Worm (Caenorhabditis elegans): ENCODE data around the gene dhs-9.
A peak's percentile ranks its signal among the peaks of the same experiment; 100 is the strongest.

The dhs-9 gene

ce11 chrIII:5367995-5368899, at the start of gene dhs-9:
dhs-9 (minus strand) TSS chrIII:5368045.
- TF ChIP-seq W03F9.2 (tag; optimal IDR thresholded peaks at IDR 0.05), result peak; percentile 9
- no peak for TF ChIP-seq dao-5 (tag; optimal IDR thresholded peaks at IDR 0.05)
- no peak for TF ChIP-seq him-1 (tag; optimal IDR thresholded peaks at IDR 0.05)

DNA sequence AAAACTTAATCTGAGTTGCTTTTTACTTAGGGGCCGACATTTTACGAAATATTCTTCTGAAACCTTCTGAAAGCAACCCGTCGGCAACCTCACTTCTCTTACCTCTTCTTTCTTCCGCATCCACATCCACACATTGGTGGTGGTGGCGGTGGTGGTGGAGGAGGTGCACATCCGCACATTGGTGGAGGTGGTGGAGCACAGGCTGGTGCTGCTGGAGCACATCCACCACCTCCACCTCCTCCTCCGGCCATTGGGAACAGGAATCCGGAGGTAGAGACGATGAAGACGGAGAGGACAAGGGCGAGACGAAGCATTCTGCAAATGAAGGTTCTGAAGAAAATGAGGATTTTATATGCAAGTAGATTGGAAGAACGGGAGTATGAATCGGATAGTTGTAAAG, 45.8 kb upstream of the dhs-9 start, which contains the start of gene grl-22:
Gene grl-22 (minus strand): TSS at position 332 of the 400 bp plus-strand sequence.
- TF ChIP-seq him-1 (tag; optimal IDR thresholded peaks at IDR 0.05) (no peak), dao-5 (tag; optimal IDR thresholded peaks at IDR 0.05) (no peak), W03F9.2 (tag; optimal IDR thresholded peaks at IDR 0.05) (no peak)

- no peak for TF ChIP-seq him-1 (tag; optimal IDR thresholded peaks at IDR 0.05)
- TF ChIP-seq dao-5 (tag; optimal IDR thresholded peaks at IDR 0.05), result no peak
- no peak for TF ChIP-seq W03F9.2 (tag; optimal IDR thresholded peaks at IDR 0.05)
Measured at ce11 chrIII:5407588-5407987, 39.7 kb upstream of the dhs-9 start, which contains the start of gene W03A5.1. W03A5.1 (plus strand) TSS chrIII:5407888.

DNA sequence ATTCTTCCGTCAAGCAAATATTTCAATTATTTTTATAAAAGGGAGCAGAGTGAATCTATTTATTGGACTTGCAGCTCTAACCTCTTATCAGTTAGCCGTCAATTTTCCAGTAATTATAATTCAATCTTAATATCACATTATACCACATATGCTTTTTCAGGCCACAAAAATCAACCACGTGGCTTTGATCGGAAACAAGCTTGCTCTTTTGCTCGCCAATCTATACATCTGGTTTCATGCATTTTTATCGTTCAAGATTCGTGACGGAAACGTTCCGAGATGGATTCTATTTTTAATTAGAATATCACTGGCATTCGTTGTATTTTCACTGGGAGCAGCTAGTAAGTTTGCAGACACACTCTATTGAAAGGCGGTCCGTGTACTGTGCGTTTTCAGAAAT, 39.2 kb upstream of the dhs-9 start:
- TF ChIP-seq W03F9.2 (tag; optimal IDR thresholded peaks at IDR 0.05) (no peak), him-1 (tag; optimal IDR thresholded peaks at IDR 0.05) (no peak)

DNA sequence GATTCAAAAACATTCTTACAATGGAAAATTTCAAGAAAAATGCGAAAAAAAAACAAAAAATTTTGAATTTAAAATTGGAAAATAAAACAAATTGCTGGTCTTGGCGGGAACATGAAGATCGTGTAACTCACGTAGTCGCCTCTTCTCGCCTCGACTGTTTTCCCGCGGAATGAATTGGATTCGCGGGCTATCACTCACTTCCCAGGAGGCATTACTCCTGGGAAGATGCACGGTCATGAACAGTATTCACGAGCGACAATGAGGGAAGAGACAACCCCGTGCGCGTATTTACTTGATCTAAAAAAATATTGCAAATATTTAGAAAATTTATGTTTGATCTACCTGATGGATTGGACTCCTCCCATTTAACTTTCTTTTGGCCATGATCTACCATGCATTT, 38.5 kb upstream of the dhs-9 start:
- no peak for TF ChIP-seq dao-5 (tag; optimal IDR thresholded peaks at IDR 0.05)
- no peak for TF ChIP-seq W03F9.2 (tag; optimal IDR thresholded peaks at IDR 0.05)
- no peak for TF ChIP-seq him-1 (tag; optimal IDR thresholded peaks at IDR 0.05)

DNA sequence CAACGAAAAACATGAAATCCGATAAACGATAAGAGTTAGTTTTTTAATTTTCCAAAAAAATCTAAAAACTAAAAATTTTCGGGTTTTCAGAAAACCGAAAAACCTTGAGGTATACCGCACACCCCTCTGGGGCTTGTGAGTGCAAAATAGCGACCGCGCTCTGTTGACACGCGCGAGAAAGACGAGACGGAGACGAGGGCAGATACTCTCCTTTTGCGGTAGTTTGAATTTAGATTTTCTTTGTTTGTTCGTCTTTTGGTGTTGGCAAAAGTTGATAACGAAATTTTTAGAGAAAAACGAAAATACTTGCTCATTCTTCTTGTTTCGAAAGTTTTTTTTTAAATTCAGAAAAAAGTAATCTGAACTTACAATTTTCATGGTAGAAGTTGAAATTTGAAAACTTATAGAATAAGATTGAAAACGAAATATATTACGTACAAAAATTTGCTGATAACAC, 37.8 kb upstream of the dhs-9 start, which contains the start of the genes W03A5.2 and Y32H12A.8:
Gene W03A5.2 (plus strand): TSS at position 407 of the 457 bp plus-strand sequence.
Gene Y32H12A.8 (minus strand): TSS at position 410 of the 457 bp plus-strand sequence.
- TF ChIP-seq dao-5 (tag; optimal IDR thresholded peaks at IDR 0.05) (no peak), W03F9.2 (tag; optimal IDR thresholded peaks at IDR 0.05) (no peak), him-1 (tag; optimal IDR thresholded peaks at IDR 0.05) (no peak)

ce11 chrIII:5404998-5405397, 37.2 kb upstream of the dhs-9 start:
- no peak for TF ChIP-seq dao-5 (tag; optimal IDR thresholded peaks at IDR 0.05)

ce11 chrIII:5402419-5402818, 34.6 kb upstream of the dhs-9 start:
- no peak for TF ChIP-seq dao-5 (tag; optimal IDR thresholded peaks at IDR 0.05)
- TF ChIP-seq him-1 (tag; optimal IDR thresholded peaks at IDR 0.05), result no peak
- TF ChIP-seq W03F9.2 (tag; optimal IDR thresholded peaks at IDR 0.05), result no peak

DNA sequence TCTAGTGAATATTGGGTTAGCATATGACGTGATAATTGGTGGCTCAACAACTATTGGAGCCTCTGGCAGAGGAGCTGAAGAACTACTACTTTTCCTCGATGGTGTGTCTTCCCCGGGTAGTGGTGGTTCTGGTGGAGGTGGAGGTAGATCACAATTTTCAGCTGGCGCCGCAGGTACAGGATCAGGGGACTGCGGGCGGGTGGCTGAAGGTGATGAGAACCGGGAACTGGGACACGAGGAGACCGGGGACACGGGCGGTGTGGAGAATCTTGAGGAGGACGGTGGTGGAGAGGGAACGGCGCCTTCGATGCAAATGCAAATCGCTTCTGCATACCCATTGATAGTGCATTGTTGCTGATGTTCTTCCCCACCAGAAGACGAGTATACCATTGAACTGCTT, 27.9 kb upstream of the dhs-9 start:
- no peak for TF ChIP-seq W03F9.2 (tag; optimal IDR thresholded peaks at IDR 0.05)
- no peak for TF ChIP-seq him-1 (tag; optimal IDR thresholded peaks at IDR 0.05)
- no peak for TF ChIP-seq dao-5 (tag; optimal IDR thresholded peaks at IDR 0.05)

DNA sequence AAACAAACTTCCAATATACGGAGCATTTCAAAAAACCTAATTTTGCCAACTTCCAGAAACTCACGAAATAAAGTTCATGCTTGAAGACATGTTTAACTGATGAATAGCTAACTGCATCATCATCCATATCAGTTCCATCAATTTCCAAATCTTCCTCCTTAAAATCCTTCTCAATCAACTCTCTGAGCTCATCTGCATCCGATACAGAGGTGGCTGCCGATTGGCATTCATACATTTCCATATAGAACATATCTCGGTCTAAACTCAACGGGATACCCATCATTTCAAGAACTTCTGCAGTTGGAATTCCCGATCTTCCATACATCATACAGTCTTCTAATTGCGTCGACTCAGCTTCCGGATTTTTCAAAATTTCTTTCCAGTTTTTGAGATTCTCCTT, 21.5 kb upstream of the dhs-9 start:
- TF ChIP-seq dao-5 (tag; optimal IDR thresholded peaks at IDR 0.05) (no peak), W03F9.2 (tag; optimal IDR thresholded peaks at IDR 0.05) (no peak), him-1 (tag; optimal IDR thresholded peaks at IDR 0.05) (no peak)

ce11 chrIII:5388113-5388512, 20.3 kb upstream of the dhs-9 start:
- TF ChIP-seq W03F9.2 (tag; optimal IDR thresholded peaks at IDR 0.05) (no peak), him-1 (tag; optimal IDR thresholded peaks at IDR 0.05) (no peak), dao-5 (tag; optimal IDR thresholded peaks at IDR 0.05) (no peak)

- TF ChIP-seq dao-5 (tag; optimal IDR thresholded peaks at IDR 0.05), result no peak
- TF ChIP-seq him-1 (tag; optimal IDR thresholded peaks at IDR 0.05), result no peak
- TF ChIP-seq W03F9.2 (tag; optimal IDR thresholded peaks at IDR 0.05), result no peak
Measured at ce11 chrIII:5385315-5385714, 17.5 kb upstream of the dhs-9 start, which contains the start of gene Y32H12A.7. Y32H12A.7 (minus strand) TSS chrIII:5385415.

- no peak for TF ChIP-seq W03F9.2 (tag; optimal IDR thresholded peaks at IDR 0.05)
- TF ChIP-seq dao-5 (tag; optimal IDR thresholded peaks at IDR 0.05), result no peak
Measured at ce11 chrIII:5382073-5382472, 14.2 kb upstream of the dhs-9 start, which contains the start of gene Y32H12A.6. Y32H12A.6 (minus strand) TSS chrIII:5382173.

DNA sequence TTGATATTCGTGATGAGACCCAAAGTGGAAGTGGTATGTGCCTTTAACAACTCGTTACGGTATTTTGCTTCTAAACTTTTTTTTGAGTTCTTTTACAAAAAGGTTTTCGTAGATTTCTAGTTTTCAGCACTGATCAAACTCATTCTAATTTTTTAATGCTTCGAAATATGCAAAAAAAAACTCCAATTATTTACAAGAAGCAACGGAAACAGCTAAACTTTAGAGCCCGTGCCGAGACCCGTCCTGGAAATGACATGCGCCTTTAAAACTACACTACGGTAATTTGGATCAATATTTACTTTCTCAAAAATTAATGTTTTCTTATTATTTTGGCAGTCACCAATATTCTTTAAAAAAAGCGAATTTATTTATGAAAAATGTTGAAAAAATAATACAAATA, 12.7 kb upstream of the dhs-9 start:
- TF ChIP-seq dao-5 (tag; optimal IDR thresholded peaks at IDR 0.05) (no peak), him-1 (tag; optimal IDR thresholded peaks at IDR 0.05) (no peak), W03F9.2 (tag; optimal IDR thresholded peaks at IDR 0.05) (no peak)
